Worm (Caenorhabditis elegans): ENCODE data around the gene memo-1.

- no peak for TF ChIP-seq flt-1 (GFP tag; IDR thresholded peaks at IDR 0.05)
- TF ChIP-seq tab-1 (GFP tag; IDR thresholded peaks at IDR 0.05) = no peak
- no peak for TF ChIP-seq med-1 (GFP tag; optimal IDR thresholded peaks at IDR 0.05; ENCODE audit: insufficient read depth)
- no peak for TF ChIP-seq ref-1 (GFP tag; conservative IDR thresholded peaks at IDR 0.05)
Observed at ce11 chrV:7814601-7815000, 32.4 kb downstream of the memo-1 start, which contains the start of gene ZK742.6.

Measured in whole organism, midembryonic.